Fruit fly (Drosophila melanogaster) whole organism, wandering third instar larva: ENCODE data around the gene mtsh.

ENCODE experiments used
- Abd-B ChIP-seq: fragments of >200 bp; optimal IDR thresholded peaks from 2 replicates; lab custom pipeline; 2017; ENCODE audit warnings: missing biosample characterization, missing genetic modification characterization
- Hr83 ChIP-seq: fragments of 200-300 bp; sonication (Bioruptor generic); optimal IDR thresholded peaks from 2 replicates; lab custom pipeline; 2016; ENCODE audit warnings: missing biosample characterization, mild to moderate bottlenecking, missing genetic modification characterization, moderate library complexity; ENCODE audit not compliant: poor library complexity, severe bottlenecking
- Mio ChIP-seq: sonication (Bioruptor generic); optimal IDR thresholded peaks from 2 replicates; lab custom pipeline; 2016; ENCODE audit warnings: missing biosample characterization, missing genetic modification characterization
- N ChIP-seq: fragments of >200 bp; optimal IDR thresholded peaks from 2 replicates; lab custom pipeline; 2018; ENCODE audit warnings: missing biosample characterization, missing external identifiers, missing genetic modification characterization
- Rel ChIP-seq, 2 experiments: fragments of 200-800 bp; sonication (Bioruptor generic) in 1 of 2; optimal IDR thresholded peaks; 2 replicates in 1 of 2; 3 replicates in 1 of 2; lab custom pipeline; 2016 to 2019; ENCODE audit warnings: mild to moderate bottlenecking in 2 of 2, missing biosample characterization in 2 of 2, missing genetic modification characterization in 2 of 2, moderate library complexity in 1 of 2
- Sp1 ChIP-seq: fragments of 200-800 bp; sonication (Bioruptor generic); optimal IDR thresholded peaks from 3 replicates; lab custom pipeline; 2019; ENCODE audit warnings: missing biosample characterization, mild to moderate bottlenecking, missing genetic modification characterization, moderate library complexity
- Vsx2 ChIP-seq: fragments of 200-300, 225-300 bp; sonication (Bioruptor generic); optimal IDR thresholded peaks from 2 replicates; lab custom pipeline; 2018; ENCODE audit warnings: missing biosample characterization, missing genetic modification characterization; ENCODE audit not compliant: partially characterized antibody
- brk ChIP-seq: fragments of 200-800 bp; sonication (Bioruptor generic); optimal IDR thresholded peaks from 2 replicates; lab custom pipeline; 2016; ENCODE audit warnings: missing biosample characterization, mild to moderate bottlenecking, missing genetic modification characterization
- foxo ChIP-seq, 2 experiments: fragments of 200-800 bp; sonication (Bioruptor generic); optimal IDR thresholded peaks; 2 replicates in 1 of 2; 3 replicates in 1 of 2; lab custom pipeline; 2016 to 2017; ENCODE audit warnings: missing biosample characterization in 2 of 2, missing genetic modification characterization in 2 of 2
- fru ChIP-seq: fragments of 200-800 bp; sonication (Bioruptor generic); optimal IDR thresholded peaks from 3 replicates; lab custom pipeline; 2016; ENCODE audit warnings: missing biosample characterization, mild to moderate bottlenecking, missing genetic modification characterization
- h ChIP-seq: fragments of 200-800 bp; sonication (Bioruptor generic); optimal IDR thresholded peaks from 3 replicates; lab custom pipeline; 2016; ENCODE audit warnings: missing biosample characterization, mild to moderate bottlenecking, missing genetic modification characterization
- jim ChIP-seq: fragments of 175-275, 200-325 bp; sonication (Bioruptor generic); optimal IDR thresholded peaks from 2 replicates; lab custom pipeline; 2016; ENCODE audit warnings: missing biosample characterization, mild to moderate bottlenecking, missing genetic modification characterization
- pan ChIP-seq: fragments of >200 bp; optimal IDR thresholded peaks from 2 replicates; lab custom pipeline; 2017
- sage ChIP-seq: fragments of 200-800 bp; sonication (Bioruptor generic); optimal IDR thresholded peaks from 2 replicates; lab custom pipeline; 2016; ENCODE audit warnings: missing biosample characterization, mild to moderate bottlenecking, missing genetic modification characterization

dm6 chr2L:8333185-8333584 lies 13.5 kb upstream of the mtsh start:
- TF ChIP-seq N (GFP tag; lab: Kevin White, UChicago) (no peak), pan (lab: Kevin White, UChicago) (no peak), Hr83 (GFP tag; lab: Kevin White, UChicago) (no peak), foxo (GFP tag; optimal IDR thresholded peaks at IDR 0.05; lab: Kevin White, UChicago) (no peak), fru (GFP tag; lab: Kevin White, UChicago) (no peak), Mio (GFP tag; lab: Kevin White, UChicago) (no peak), sage (GFP tag; lab: Kevin White, UChicago) (no peak), Abd-B (GFP tag; lab: Kevin White, UChicago) (no peak), jim (GFP tag; lab: Kevin White, UChicago) (no peak), Sp1 (GFP tag; lab: Kevin White, UChicago) (no peak), brk (GFP tag; lab: Kevin White, UChicago) (no peak), Rel (GFP tag; optimal IDR thresholded peaks at IDR 0.05; lab: Kevin White, UChicago) (no peak), Rel (tag; optimal IDR thresholded peaks at IDR 0.05; lab: Kevin White, UChicago) (no peak), Vsx2 (GFP tag; lab: Kevin White, UChicago) (no peak), h (no peak)
